Worm (Caenorhabditis elegans) whole organism, young adult: ENCODE results near the gene T06E8.2.

Source experiments
- B0336.3 ChIP-seq: fragments of 200-800 bp; sonication (Bioruptor generic); IDR thresholded peaks from 2 replicates; pipeline ENCODE4 v1.3.6; 2022; ENCODE audit warnings: missing genetic modification characterization, missing compliant biosample characterization
- C06A6.2 ChIP-seq: fragments of 200-800 bp; sonication (Bioruptor generic); conservative IDR thresholded peaks from 2 replicates; pipeline ENCODE4 v1.3.6; 2022; ENCODE audit warnings: missing genetic modification characterization, missing compliant biosample characterization
- C17E4.6 ChIP-seq: fragments of 200-800 bp; sonication (Bioruptor generic); IDR thresholded peaks from 2 replicates; pipeline ENCODE4 v1.3.6; 2022; ENCODE audit warnings: missing genetic modification reagents, missing genetic modification characterization, missing compliant biosample characterization
- F52B5.7 ChIP-seq: sonication (generic microtip); optimal IDR thresholded peaks from 2 replicates; lab custom pipeline; 2016; ENCODE audit warnings: mild to moderate bottlenecking, missing genetic modification characterization, missing compliant biosample characterization
- F55B11.4 ChIP-seq: sonication (generic microtip); optimal IDR thresholded peaks from 2 replicates; lab custom pipeline; 2016; ENCODE audit warnings: missing compliant biosample characterization, missing genetic modification characterization, borderline replicate concordance; ENCODE audit not compliant: insufficient read depth
- F57C9.4 ChIP-seq: sonication (generic microtip); optimal IDR thresholded peaks from 2 replicates; lab custom pipeline; 2017; ENCODE audit warnings: mild to moderate bottlenecking, missing genetic modification characterization, missing compliant biosample characterization
- T26A5.8 ChIP-seq: sonication (generic microtip); optimal IDR thresholded peaks from 2 replicates; lab custom pipeline; 2016; ENCODE audit warnings: missing genetic modification characterization, missing compliant biosample characterization
- Y56A3A.18 ChIP-seq: fragments of 200-800 bp; sonication (Bioruptor generic); IDR thresholded peaks from 2 replicates; pipeline ENCODE4 v1.3.6; 2022; ENCODE audit warnings: missing genetic modification reagents, missing genetic modification characterization, missing compliant biosample characterization
- aptf-2 ChIP-seq: fragments of 200-800 bp; sonication (Bioruptor generic); conservative IDR thresholded peaks from 2 replicates; pipeline ENCODE4 v1.3.6; 2022; ENCODE audit warnings: missing genetic modification reagents, missing genetic modification characterization, missing compliant biosample characterization
- atf-7 ChIP-seq: sonication (generic microtip); optimal IDR thresholded peaks from 2 replicates; lab custom pipeline; 2017; ENCODE audit warnings: mild to moderate bottlenecking, missing genetic modification characterization, missing compliant biosample characterization
- attf-3 ChIP-seq: fragments of 200-800 bp; sonication (Bioruptor generic); conservative IDR thresholded peaks from 2 replicates; pipeline ENCODE4 v1.3.6; 2022; ENCODE audit warnings: missing genetic modification reagents, missing genetic modification characterization, missing compliant biosample characterization
- bed-1 ChIP-seq: fragments of 200-800 bp; sonication (Bioruptor generic); IDR thresholded peaks from 2 replicates; pipeline ENCODE4 v1.3.6; 2022; ENCODE audit warnings: missing genetic modification reagents, missing genetic modification characterization, missing compliant biosample characterization
- ccch-3 ChIP-seq: fragments of 200-800 bp; sonication (Bioruptor generic); optimal IDR thresholded peaks from 2 replicates; lab custom pipeline; 2018; ENCODE audit warnings: mild to moderate bottlenecking, missing genetic modification characterization, missing compliant biosample characterization
- ceh-100 ChIP-seq: fragments of 200-800 bp; sonication (Bioruptor generic); IDR thresholded peaks from 2 replicates; pipeline ENCODE4 v1.3.6; 2022; ENCODE audit warnings: missing genetic modification reagents, missing genetic modification characterization, missing compliant biosample characterization
- ceh-27 ChIP-seq: fragments of 200-800 bp; sonication (Bioruptor generic); optimal IDR thresholded peaks from 2 replicates; lab custom pipeline; 2018; ENCODE audit warnings: mild to moderate bottlenecking, missing genetic modification characterization, moderate library complexity, missing compliant biosample characterization
- ceh-40 ChIP-seq: fragments of 200-800 bp; sonication (Bioruptor generic); IDR thresholded peaks from 2 replicates; pipeline ENCODE4 v1.3.6; 2022; ENCODE audit warnings: missing genetic modification characterization, missing compliant biosample characterization
- ceh-79 ChIP-seq: sonication (generic microtip); optimal IDR thresholded peaks from 2 replicates; lab custom pipeline; 2017; ENCODE audit warnings: mild to moderate bottlenecking, missing genetic modification characterization, missing compliant biosample characterization
- die-1 ChIP-seq: sonication (generic microtip); optimal IDR thresholded peaks from 2 replicates; lab custom pipeline; 2016; ENCODE audit warnings: missing genotype, mild to moderate bottlenecking, missing genetic modification characterization, missing compliant biosample characterization
- dpl-1 ChIP-seq: fragments of 150-350 bp; optimal IDR thresholded peaks from 2 replicates; lab custom pipeline; 2014; ENCODE audit warnings: missing biosample characterization, missing genetic modification reagents, missing genetic modification characterization
- efl-1 ChIP-seq: fragments of 150-350 bp; optimal IDR thresholded peaks from 2 replicates; lab custom pipeline; 2014; ENCODE audit warnings: missing biosample characterization, missing genetic modification reagents, missing genetic modification characterization
- egl-18 ChIP-seq: fragments of 200-800 bp; sonication (Bioruptor generic); IDR thresholded peaks from 2 replicates; pipeline ENCODE4 v1.3.6; 2022; ENCODE audit warnings: missing genetic modification reagents, missing genetic modification characterization, missing compliant biosample characterization
- egrh-3 ChIP-seq: fragments of 200-800 bp; sonication (Bioruptor generic); IDR thresholded peaks from 2 replicates; pipeline ENCODE4 v1.3.6; 2022; ENCODE audit warnings: missing genetic modification reagents, missing genetic modification characterization, missing compliant biosample characterization
- ekl-4 ChIP-seq: fragments of 200-800 bp; sonication (Bioruptor generic); IDR thresholded peaks from 2 replicates; pipeline ENCODE4 v1.3.6; 2022; ENCODE audit warnings: missing genetic modification reagents, missing genetic modification characterization, missing compliant biosample characterization
- hmg-1.2 ChIP-seq: fragments of 200-800 bp; sonication (Bioruptor generic); IDR thresholded peaks from 2 replicates; pipeline ENCODE4 v1.3.6; 2022; ENCODE audit warnings: missing genetic modification reagents, missing genetic modification characterization, missing compliant biosample characterization
- lag-1 ChIP-seq: fragments of 200-800 bp; sonication (Bioruptor generic); IDR thresholded peaks from 2 replicates; pipeline ENCODE4 v1.3.6; 2022; ENCODE audit warnings: missing genetic modification reagents, missing genetic modification characterization, missing compliant biosample characterization
- lin-40 ChIP-seq: sonication (generic microtip); optimal IDR thresholded peaks from 2 replicates; lab custom pipeline; 2016; ENCODE audit warnings: missing genetic modification characterization, mild to moderate bottlenecking, missing compliant biosample characterization, missing genotype, missing genetic modification reagents
- madf-8 ChIP-seq: fragments of 200-800 bp; sonication (Bioruptor generic); conservative IDR thresholded peaks from 2 replicates; pipeline ENCODE4 v1.3.6; 2022; ENCODE audit warnings: missing genetic modification reagents, missing genetic modification characterization, missing compliant biosample characterization
- mcd-1 ChIP-seq: fragments of 200-800 bp; sonication (Bioruptor generic); IDR thresholded peaks from 2 replicates; pipeline ENCODE4 v1.3.6; 2022; ENCODE audit warnings: missing genetic modification reagents, missing genetic modification characterization, missing compliant biosample characterization
- mes-4 ChIP-seq: sonication (generic microtip); optimal IDR thresholded peaks from 2 replicates; lab custom pipeline; 2016; ENCODE audit warnings: missing genotype, missing genetic modification characterization, missing compliant biosample characterization
- nfyb-1 ChIP-seq: fragments of 200-800 bp; sonication (Bioruptor generic); IDR thresholded peaks from 2 replicates; pipeline ENCODE4 v1.3.6; 2022; ENCODE audit warnings: missing genetic modification reagents, missing genetic modification characterization, missing compliant biosample characterization
- nhr-120 ChIP-seq: fragments of 200-800 bp; sonication (Bioruptor generic); IDR thresholded peaks from 2 replicates; pipeline ENCODE4 v1.3.6; 2022; ENCODE audit warnings: missing genetic modification characterization, missing compliant biosample characterization
- nhr-90 ChIP-seq: sonication (generic microtip); optimal IDR thresholded peaks from 2 replicates; lab custom pipeline; 2016; ENCODE audit warnings: missing genotype, mild to moderate bottlenecking, missing genetic modification characterization, missing compliant biosample characterization
- pbrm-1 ChIP-seq: fragments of 200-800 bp; sonication (Bioruptor generic); IDR thresholded peaks from 2 replicates; pipeline ENCODE4 v1.3.6; 2022; ENCODE audit warnings: missing genetic modification reagents, missing genetic modification characterization, missing compliant biosample characterization
- somi-1 ChIP-seq: fragments of 200-800 bp; sonication (Bioruptor generic); optimal IDR thresholded peaks from 2 replicates; lab custom pipeline; 2018; ENCODE audit warnings: mild to moderate bottlenecking, missing genetic modification characterization, missing compliant biosample characterization

T06E8.2 gene

ce11 chrV:10080905-10081304 lies 44.7 kb upstream of the T06E8.2 start:
- TF ChIP-seq F57C9.4, result no peak
- TF ChIP-seq hmg-1.2 (GFP tag; lab: Robert Waterston, UW), result no peak

ce11 chrV:10078244-10078643 lies 42.0 kb upstream of the T06E8.2 start, which contains the start of gene R04B5.1:
TSS of gene R04B5.1 (minus strand) at chrV:10078344.
- TF ChIP-seq atf-7 (tag; lab: Kevin White, UChicago) (no peak), attf-3 (GFP tag; lab: Robert Waterston, UW) (no peak), egrh-3 (no peak), egl-18 (GFP tag; lab: Robert Waterston, UW) (no peak), pbrm-1 (GFP tag; lab: Robert Waterston, UW) (no peak), dpl-1 (GFP tag; lab: Kevin White, UChicago) (no peak), die-1 (tag; lab: Kevin White, UChicago) (no peak), ceh-40 (GFP tag; lab: Robert Waterston, UW) (no peak), efl-1 (GFP tag; lab: Kevin White, UChicago) (no peak), T26A5.8 (tag; lab: Kevin White, UChicago) (no peak), madf-8 (GFP tag; lab: Robert Waterston, UW) (no peak), C06A6.2 (GFP tag; lab: Robert Waterston, UW) (no peak), ccch-3 (no peak)

- TF ChIP-seq nfyb-1 (GFP tag; lab: Robert Waterston, UW), result no peak
Measured at ce11 chrV:10075441-10075840, 39.2 kb upstream of the T06E8.2 start, which contains the start of gene F57A8.7. TSS of gene F57A8.7 (plus strand) at chrV:10075741.

ce11 chrV:10073793-10074192 lies 37.6 kb upstream of the T06E8.2 start, which contains the start of gene F57A8.6:
TSS of gene F57A8.6 (minus strand) at chrV:10073893.
- TF ChIP-seq efl-1 (GFP tag; lab: Kevin White, UChicago) (no peak), ekl-4 (no peak), F55B11.4 (tag; lab: Kevin White, UChicago) (no peak), ceh-100 (GFP tag; lab: Robert Waterston, UW) (no peak), ceh-79 (tag; lab: Kevin White, UChicago) (no peak), bed-1 (GFP tag; lab: Robert Waterston, UW) (no peak), F52B5.7 (tag; lab: Kevin White, UChicago) (no peak), B0336.3 (GFP tag; lab: Robert Waterston, UW) (no peak), mcd-1 (GFP tag; lab: Robert Waterston, UW) (no peak), mes-4 (tag; lab: Kevin White, UChicago) (no peak), somi-1 (GFP tag; lab: Kevin White, UChicago) (no peak), lag-1 (GFP tag; lab: Robert Waterston, UW) (no peak), nhr-90 (tag; lab: Kevin White, UChicago) (no peak), C06A6.2 (GFP tag; lab: Robert Waterston, UW) (no peak), nhr-120 (GFP tag; lab: Robert Waterston, UW) (no peak), lin-40 (no peak), ceh-27 (GFP tag; lab: Kevin White, UChicago) (no peak), aptf-2 (GFP tag; lab: Robert Waterston, UW) (no peak), C17E4.6 (GFP tag; lab: Robert Waterston, UW) (no peak), Y56A3A.18 (GFP tag; lab: Robert Waterston, UW) (no peak)
- TF ChIP-seq, all 124 proteins: peak for 0
